Worm (Caenorhabditis elegans) whole organism, L4 larva: ENCODE measurements around the gene F09F7.5.

Source experiments
- D1046.2 ChIP-seq: fragments of 200-800 bp; sonication (Bioruptor generic); IDR thresholded peaks from 2 replicates; pipeline ENCODE4 v1.3.6; 2022; ENCODE audit warnings: missing genetic modification characterization, missing compliant biosample characterization
- F10B5.3 ChIP-seq: sonication (generic microtip); optimal IDR thresholded peaks from 2 replicates; lab custom pipeline; 2016; ENCODE audit warnings: mild to moderate bottlenecking, missing genetic modification characterization, missing compliant biosample characterization
- T20F7.1 ChIP-seq: fragments of 200-800 bp; sonication (Bioruptor generic); optimal IDR thresholded peaks from 2 replicates; lab custom pipeline; 2018; ENCODE audit warnings: mild to moderate bottlenecking, missing genetic modification characterization, missing compliant biosample characterization
- ZK337.2 ChIP-seq: fragments of 200-800 bp; sonication (Bioruptor generic); IDR thresholded peaks from 2 replicates; pipeline ENCODE4 v1.3.6; 2022; ENCODE audit warnings: missing genetic modification reagents, missing genetic modification characterization, missing compliant biosample characterization
- ZK546.5 ChIP-seq, 2 experiments: sonication (generic microtip); optimal IDR thresholded peaks; 2 replicates each; lab custom pipeline; 2017; ENCODE audit warnings: missing biosample characterization in 2 of 2, missing genetic modification characterization in 2 of 2
- aha-1 ChIP-seq: fragments of 150-350 bp; peaks from one replicate; lab custom pipeline; 2014; ENCODE audit warnings: missing biosample characterization, missing genetic modification characterization
- ama-1 ChIP-seq: fragments of 150-350 bp; optimal IDR thresholded peaks from 2 replicates; lab custom pipeline; 2014; ENCODE audit warnings: inconsistent platforms, mixed read lengths
- attf-4 ChIP-seq: sonication (generic microtip); optimal IDR thresholded peaks from 3 replicates; lab custom pipeline; 2017; ENCODE audit warnings: missing biosample characterization, missing genetic modification characterization
- ceh-20 ChIP-seq: fragments of 200-800 bp; sonication (Bioruptor generic); IDR thresholded peaks from 2 replicates; pipeline ENCODE4 v1.3.6; 2022; ENCODE audit warnings: missing genetic modification reagents, missing genetic modification characterization, missing compliant biosample characterization
- ceh-32 ChIP-seq: sonication (generic microtip); optimal IDR thresholded peaks from 2 replicates; lab custom pipeline; 2016; ENCODE audit warnings: mild to moderate bottlenecking, missing genetic modification characterization, missing compliant biosample characterization; ENCODE audit not compliant: poor library complexity
- ceh-44 ChIP-seq: fragments of 200-800 bp; sonication (Bioruptor generic); IDR thresholded peaks from 2 replicates; pipeline ENCODE4 v1.3.6; 2022; ENCODE audit warnings: missing genetic modification reagents, missing genetic modification characterization, missing compliant biosample characterization
- dpl-1 ChIP-seq: fragments of 150-350 bp; optimal IDR thresholded peaks from 2 replicates; lab custom pipeline; 2014; ENCODE audit warnings: missing biosample characterization, missing genetic modification reagents, missing genetic modification characterization
- fkh-10 ChIP-seq: fragments of 150-350 bp; optimal IDR thresholded peaks from 2 replicates; lab custom pipeline; 2014; ENCODE audit warnings: missing biosample characterization, missing genetic modification reagents, missing genetic modification characterization
- hif-1 ChIP-seq, 2 experiments: sonication (generic microtip); optimal IDR thresholded peaks; 2 replicates each; lab custom pipeline; 2016 to 2017; ENCODE audit warnings: missing compliant biosample characterization in 2 of 2, missing genetic modification characterization in 2 of 2, missing genetic modification reagents in 2 of 2, missing genotype in 2 of 2, mild to moderate bottlenecking in 1 of 2
- lim-7 ChIP-seq: fragments of 200-800 bp; sonication (Bioruptor generic); IDR thresholded peaks from 2 replicates; pipeline ENCODE4 v1.3.6; 2022; ENCODE audit warnings: missing genetic modification characterization, missing compliant biosample characterization
- lin-38 ChIP-seq: fragments of 200-800 bp; sonication (Bioruptor generic); IDR thresholded peaks from 2 replicates; pipeline ENCODE4 v1.3.6; 2022; ENCODE audit warnings: missing genetic modification reagents, missing genetic modification characterization, missing compliant biosample characterization
- madf-5 ChIP-seq, 2 experiments: fragments of 200-800 bp; sonication (Bioruptor generic); IDR thresholded peaks; 2 replicates each; pipeline ENCODE4 v1.3.6; 2022; ENCODE audit warnings: missing compliant biosample characterization in 2 of 2, missing genetic modification characterization in 2 of 2
- madf-9 ChIP-seq: fragments of 200-800 bp; sonication (Bioruptor generic); conservative IDR thresholded peaks from 2 replicates; pipeline ENCODE4 v1.3.6; 2022; ENCODE audit warnings: missing genetic modification reagents, missing genetic modification characterization, missing compliant biosample characterization
- mes-2 ChIP-seq: sonication (generic microtip); optimal IDR thresholded peaks from 2 replicates; lab custom pipeline; 2016; ENCODE audit warnings: missing genotype, mild to moderate bottlenecking, missing genetic modification characterization, missing compliant biosample characterization; ENCODE audit not compliant: poor library complexity, severe bottlenecking
- mxl-2 ChIP-seq: fragments of 200-800 bp; sonication (Bioruptor generic); conservative IDR thresholded peaks from 2 replicates; pipeline ENCODE4 v1.3.6; 2022; ENCODE audit warnings: missing genetic modification reagents, missing genetic modification characterization, missing compliant biosample characterization
- nhr-11 ChIP-seq: fragments of 150-350 bp; optimal IDR thresholded peaks from 2 replicates; lab custom pipeline; 2014; ENCODE audit warnings: missing biosample characterization, missing genetic modification characterization
- nhr-111 ChIP-seq: fragments of 200-800 bp; sonication (Bioruptor generic); optimal IDR thresholded peaks from 2 replicates; lab custom pipeline; 2018; ENCODE audit warnings: mild to moderate bottlenecking, missing genetic modification characterization, missing compliant biosample characterization
- nhr-41 ChIP-seq: fragments of 200-800 bp; sonication (Bioruptor generic); IDR thresholded peaks from 2 replicates; pipeline ENCODE4 v1.3.6; 2022; ENCODE audit warnings: missing genetic modification reagents, missing genetic modification characterization, missing compliant biosample characterization
- nhr-42 ChIP-seq: fragments of 200-800 bp; sonication (Bioruptor generic); IDR thresholded peaks from 2 replicates; pipeline ENCODE4 v1.3.6; 2022; ENCODE audit warnings: missing genetic modification characterization, missing compliant biosample characterization
- nhr-76 ChIP-seq: fragments of 150-350 bp; optimal IDR thresholded peaks from 2 replicates; lab custom pipeline; 2014; ENCODE audit warnings: missing biosample characterization, missing genetic modification characterization
- rbr-2 ChIP-seq: sonication (generic microtip); optimal IDR thresholded peaks from 2 replicates; lab custom pipeline; 2016; ENCODE audit warnings: missing genotype, missing genetic modification characterization, missing compliant biosample characterization
- sdz-12 ChIP-seq: fragments of 200-800 bp; sonication (Bioruptor generic); optimal IDR thresholded peaks from 2 replicates; lab custom pipeline; 2018; ENCODE audit warnings: mild to moderate bottlenecking, missing genetic modification characterization, missing compliant biosample characterization
- skn-1 ChIP-seq: fragments of 150-350 bp; optimal IDR thresholded peaks from 2 replicates; lab custom pipeline; 2014; ENCODE audit warnings: missing biosample characterization, missing genetic modification characterization
- snpc-1.2 ChIP-seq: fragments of 200-800 bp; sonication (Bioruptor generic); IDR thresholded peaks from 2 replicates; pipeline ENCODE4 v1.3.6; 2022; ENCODE audit warnings: missing genetic modification reagents, missing genetic modification characterization, missing compliant biosample characterization
- snpc-4 ChIP-seq: fragments of 150-350 bp; optimal IDR thresholded peaks from 2 replicates; lab custom pipeline; 2014; ENCODE audit warnings: missing biosample characterization, missing genetic modification characterization
- tag-97 ChIP-seq: fragments of 200-800 bp; sonication (Bioruptor generic); IDR thresholded peaks from 2 replicates; pipeline ENCODE4 v1.3.6; 2022; ENCODE audit warnings: missing genetic modification characterization, missing compliant biosample characterization
- unc-39 ChIP-seq: sonication (generic microtip); optimal IDR thresholded peaks from 2 replicates; lab custom pipeline; 2017; ENCODE audit warnings: missing biosample characterization, missing genetic modification characterization
- unc-62 ChIP-seq, 3 experiments: fragments of 150-350 bp in 1 of 3; sonication (generic microtip); optimal IDR thresholded peaks in 2 of 3; peaks in 1 of 3; 1 replicate in 1 of 3; 2 replicates in 2 of 3; lab custom pipeline; 2014 to 2017; ENCODE audit warnings: missing biosample characterization in 3 of 3, missing genetic modification characterization in 3 of 3, missing genetic modification reagents in 3 of 3, missing genotype in 1 of 3
- vab-7 ChIP-seq: fragments of 200-800 bp; sonication (Bioruptor generic); IDR thresholded peaks from 2 replicates; pipeline ENCODE4 v1.3.6; 2022; ENCODE audit warnings: missing genetic modification reagents, missing genetic modification characterization, missing compliant biosample characterization
- zag-1 ChIP-seq: fragments of 150-350 bp; optimal IDR thresholded peaks from 2 replicates; lab custom pipeline; 2014; ENCODE audit warnings: missing biosample characterization, missing genetic modification characterization
- zfp-2 ChIP-seq: sonication (generic microtip); optimal IDR thresholded peaks from 2 replicates; lab custom pipeline; 2016; ENCODE audit warnings: mild to moderate bottlenecking, missing genetic modification characterization, missing compliant biosample characterization

F09F7.5 gene

ce11 chrIII:5506023-5506597, 40.7 kb upstream of the F09F7.5 start (continued):
- TF ChIP-seq ceh-44 (GFP tag; lab: Robert Waterston, UW) (no peak), T20F7.1 (GFP tag; lab: Kevin White, UChicago) (peak; percentile 67), lim-7 (GFP tag; lab: Robert Waterston, UW) (peak; percentile 43; the same call in 1 of the 2 replicates), attf-4 (no peak), nhr-11 (tag; lab: Kevin White, UChicago) (no peak), nhr-111 (GFP tag; lab: Kevin White, UChicago) (peak; percentile 50), rbr-2 (tag; lab: Kevin White, UChicago) (peak; percentile 4), nhr-42 (GFP tag; lab: Robert Waterston, UW) (peak; percentile 27; the same call in 1 of the 2 replicates), lin-38 (GFP tag; lab: Robert Waterston, UW) (no peak; the same call in 1 of the 2 replicates), fkh-10 (GFP tag; lab: Kevin White, UChicago) (no peak), mes-2 (tag; lab: Kevin White, UChicago) (peak; percentile 32), mxl-2 (GFP tag; lab: Robert Waterston, UW) (no peak; the same call in 1 of the 2 replicates), zag-1 (tag; lab: Kevin White, UChicago) (no peak)

ce11 chrIII:5506936-5507335, 39.9 kb upstream of the F09F7.5 start:
- no peak for TF ChIP-seq tag-97
- TF ChIP-seq ZK546.5 (tag; optimal IDR thresholded peaks at IDR 0.05; lab: Kevin White, UChicago): no peak
- no peak for TF ChIP-seq hif-1 (tag; optimal IDR thresholded peaks at IDR 0.05; lab: Kevin White, UChicago)
- no peak for TF ChIP-seq vab-7 (GFP tag; lab: Robert Waterston, UW)
- no peak for TF ChIP-seq snpc-1.2
- TF ChIP-seq nhr-76 (tag; lab: Kevin White, UChicago): no peak
- TF ChIP-seq nhr-41: no peak
- no peak for TF ChIP-seq madf-5 (GFP tag; IDR thresholded peaks at IDR 0.05; lab: Robert Waterston, UW)
- no peak for TF ChIP-seq lim-7 (GFP tag; lab: Robert Waterston, UW)
- no peak for TF ChIP-seq snpc-4 (tag; lab: Kevin White, UChicago)
- TF ChIP-seq ceh-32 (tag; lab: Kevin White, UChicago): no peak
- no peak for TF ChIP-seq ceh-20 (GFP tag; lab: Robert Waterston, UW)
- no peak for TF ChIP-seq ceh-44 (GFP tag; lab: Robert Waterston, UW)
- TF ChIP-seq fkh-10 (GFP tag; lab: Kevin White, UChicago): no peak
- TF ChIP-seq madf-9: no peak
- TF ChIP-seq D1046.2 (GFP tag; lab: Robert Waterston, UW): no peak

ce11 chrIII:5508669-5509068, 38.1 kb upstream of the F09F7.5 start, which contains the start of gene D1044.7:
TSS of gene D1044.7 (minus strand) at chrIII:5508769.
- TF ChIP-seq zfp-2 (tag; lab: Kevin White, UChicago): no peak
- peak in 1 of 2 experiments; percentile 63 for TF ChIP-seq unc-62 (GFP tag; optimal IDR thresholded peaks at IDR 0.05 in 1 of 2; lab: Kevin White, UChicago)
- TF ChIP-seq unc-62 (tag; optimal IDR thresholded peaks at IDR 0.05; lab: Kevin White, UChicago): no peak

- no peak for TF ChIP-seq F10B5.3 (tag; lab: Kevin White, UChicago)
- no peak for TF ChIP-seq dpl-1
- no peak for TF ChIP-seq skn-1 (tag; lab: Kevin White, UChicago)
- no peak for TF ChIP-seq sdz-12
- TF ChIP-seq unc-62 (GFP tag; optimal IDR thresholded peaks at IDR 0.05 in 1 of 2; lab: Kevin White, UChicago): no peak
- no peak for TF ChIP-seq unc-62 (tag; optimal IDR thresholded peaks at IDR 0.05; lab: Kevin White, UChicago)
- TF ChIP-seq aha-1: no peak
- no peak for TF ChIP-seq unc-39 (tag; lab: Kevin White, UChicago)
- TF ChIP-seq ZK337.2 (GFP tag; lab: Robert Waterston, UW): no peak
- no peak for TF ChIP-seq ama-1
Observed at ce11 chrIII:5512502-5512901, 34.3 kb upstream of the F09F7.5 start, which contains the start of gene pqn-25. TSS of gene pqn-25 (minus strand) at chrIII:5512602.
